Fruit fly (Drosophila melanogaster) Kc167 (cell line): ENCODE data around the gene hfw.

ENCODE experiments used
- Myc ChIP-seq: fragments of >200 bp; optimal IDR thresholded peaks from 2 replicates; lab custom pipeline; 2017; ENCODE audit warnings: missing external identifiers
- Sin3A ChIP-seq: fragments of >200 bp; optimal IDR thresholded peaks from 2 replicates; lab custom pipeline; 2018; ENCODE audit warnings: missing external identifiers
- h ChIP-seq: fragments of >200 bp; optimal IDR thresholded peaks from 3 replicates; lab custom pipeline; 2018; ENCODE audit warnings: missing external identifiers
- insv ChIP-seq: fragments of >200 bp; optimal IDR thresholded peaks from 3 replicates; lab custom pipeline; 2018; ENCODE audit warnings: missing external identifiers
- psq ChIP-seq: fragments of >200 bp; optimal IDR thresholded peaks from 2 replicates; lab custom pipeline; 2017; ENCODE audit warnings: missing external identifiers
- ttk ChIP-seq: sonication (Bioruptor generic); optimal IDR thresholded peaks from 2 replicates; lab custom pipeline; 2017; ENCODE audit warnings: missing external identifiers

dm6 chrX:1623655-1624054 lies 45.7 kb upstream of the hfw start:
- TF ChIP-seq psq (lab: Kevin White, UChicago) = no peak
- TF ChIP-seq Myc (lab: Kevin White, UChicago) = no peak
- no peak for TF ChIP-seq ttk (lab: Kevin White, UChicago)
- no peak for TF ChIP-seq Sin3A (lab: Kevin White, UChicago)
- no peak for TF ChIP-seq h
- TF ChIP-seq insv = no peak
